Worm (Caenorhabditis elegans): Measurements from ENCODE around the gene pygo-1.
"Not testable (repeated sequence)": the region's sequence is repeated elsewhere in the genome, so short reads cannot be mapped to it uniquely, and the experiment has no call there.

pygo-1 gene

ce11 chrIV:5083832-5084231, 729 bp downstream of the pygo-1 start:
- no peak for TF ChIP-seq nhr-11 (tag; optimal IDR thresholded peaks at IDR 0.05)
- no peak for TF ChIP-seq aly-2 (tag; optimal IDR thresholded peaks at IDR 0.05)
- no peak for TF ChIP-seq gmeb-1 (tag; optimal IDR thresholded peaks at IDR 0.05)
- no peak for TF ChIP-seq mdl-1 (tag; optimal IDR thresholded peaks at IDR 0.05)
- TF ChIP-seq ZK546.5 (tag; optimal IDR thresholded peaks at IDR 0.05), result no peak
- TF ChIP-seq nhr-6 (tag; optimal IDR thresholded peaks at IDR 0.05), result no peak
- no peak for TF ChIP-seq ztf-1 (GFP tag; conservative IDR thresholded peaks at IDR 0.05)
- no peak for TF ChIP-seq lin-11 (tag; optimal IDR thresholded peaks at IDR 0.05)
- no peak for TF ChIP-seq nhr-23 (tag; optimal IDR thresholded peaks at IDR 0.05)
- TF ChIP-seq ama-1 (optimal IDR thresholded peaks at IDR 0.05), result no peak
- TF ChIP-seq snpc-4 (tag; optimal IDR thresholded peaks at IDR 0.05), result no peak

DNA sequence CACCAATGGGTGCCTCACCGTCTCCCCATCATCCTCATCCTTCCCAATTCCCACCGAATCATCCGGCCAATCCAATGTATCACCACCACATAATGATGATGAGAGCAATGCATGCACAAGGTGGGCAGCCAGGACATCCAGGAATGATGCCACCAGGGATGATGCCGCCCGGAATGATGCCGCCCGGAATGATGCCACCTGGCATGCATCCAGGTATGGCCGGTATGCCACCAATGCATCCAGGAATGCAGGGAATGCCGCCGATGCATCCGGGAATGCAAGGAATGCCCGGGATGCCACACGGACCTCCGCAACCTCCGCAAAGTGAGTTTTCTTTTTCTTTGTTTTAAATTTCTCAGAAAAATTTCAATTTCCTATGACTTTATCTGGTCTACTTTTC, 2.7 kb downstream of the pygo-1 start:
- TF ChIP-seq Y55F3AM.14 (GFP tag; optimal IDR thresholded peaks at IDR 0.05) (peak; percentile 9), nhr-25 (tag; optimal IDR thresholded peaks at IDR 0.05) (no peak)

- TF ChIP-seq sma-3 (GFP tag; optimal IDR thresholded peaks at IDR 0.05) (no peak), Y55F3AM.14 (GFP tag; optimal IDR thresholded peaks at IDR 0.05) (peak; percentile 16), F13H6.1 (tag; optimal IDR thresholded peaks at IDR 0.05) (peak; percentile 9), lin-13 (GFP tag; optimal IDR thresholded peaks at IDR 0.05) (no peak)
Measured at ce11 chrIV:5086243-5086960, 3.3 kb downstream of the pygo-1 start.

ce11 chrIV:5086961-5087326, 3.8 kb downstream of the pygo-1 start:
- TF ChIP-seq sma-9 (GFP tag; optimal IDR thresholded peaks at IDR 0.05) (peak; percentile 18), sma-9 (tag; optimal IDR thresholded peaks at IDR 0.05) (no peak), zag-1 (tag; optimal IDR thresholded peaks at IDR 0.05) (no peak), nhr-21 (tag; optimal IDR thresholded peaks at IDR 0.05) (no peak)

- TF ChIP-seq F13H6.1 (tag; optimal IDR thresholded peaks at IDR 0.05), result peak; percentile 28
- TF ChIP-seq ceh-82 (tag; optimal IDR thresholded peaks at IDR 0.05), result no peak
- TF ChIP-seq blmp-1 (tag; optimal IDR thresholded peaks at IDR 0.05; ENCODE audit: insufficient read depth), result peak; percentile 23
- TF ChIP-seq sma-9 (GFP tag; optimal IDR thresholded peaks at IDR 0.05), result peak; percentile 34
- no peak for TF ChIP-seq sma-9 (tag; optimal IDR thresholded peaks at IDR 0.05)
- peak; percentile 29 for TF ChIP-seq C34F6.9 (tag; optimal IDR thresholded peaks at IDR 0.05)
- TF ChIP-seq mdl-1 (tag; optimal IDR thresholded peaks at IDR 0.05), result peak in 1 of 2 experiments; percentile 58
- TF ChIP-seq lsy-2 (tag; optimal IDR thresholded peaks at IDR 0.05), result peak in 1 of 2 experiments; percentile 25
- TF ChIP-seq nhr-129 (tag; optimal IDR thresholded peaks at IDR 0.05), result peak; percentile 69
- no peak for TF ChIP-seq zag-1 (tag; optimal IDR thresholded peaks at IDR 0.05)
- peak; percentile 57 for TF ChIP-seq fos-1 (tag; optimal IDR thresholded peaks at IDR 0.05)
Measured at ce11 chrIV:5088814-5089322, 5.8 kb downstream of the pygo-1 start, which contains the start of gene ivd-1. Gene ivd-1, minus strand, starts transcription at chrIV:5088864.

DNA sequence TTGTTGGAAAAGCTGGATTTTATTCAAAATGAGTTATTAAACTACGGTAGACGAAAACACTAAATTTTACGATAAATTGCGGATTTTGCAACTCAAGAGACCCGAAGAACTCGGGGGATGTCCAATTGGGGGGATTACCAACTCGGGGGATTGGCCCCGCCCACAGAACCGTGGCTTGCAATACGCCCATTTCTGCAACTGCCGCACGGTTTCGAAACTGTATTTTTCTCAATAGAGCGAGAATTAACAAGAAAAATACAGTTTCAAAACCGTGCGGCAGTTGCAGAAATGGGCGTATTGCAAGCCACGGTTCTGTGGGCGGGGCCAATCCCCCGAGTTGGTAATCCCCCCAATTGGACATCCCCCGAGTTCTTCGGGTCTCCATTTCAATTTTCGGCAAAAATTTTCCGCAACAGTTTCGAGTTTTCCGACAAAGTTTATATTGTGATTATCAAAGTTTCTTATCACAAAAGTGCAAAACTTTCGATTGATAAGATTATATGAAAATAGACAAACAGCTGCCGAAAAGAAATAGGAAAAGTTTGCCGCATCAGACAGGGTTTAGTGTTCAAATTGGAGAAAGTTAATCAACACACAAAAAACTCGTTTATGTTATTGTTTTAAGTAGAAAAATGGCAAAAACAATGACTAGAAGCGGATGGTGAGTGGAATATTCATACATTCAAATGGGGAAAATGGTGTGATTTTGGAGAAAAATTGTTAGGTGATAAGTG, 6.9 kb downstream of the pygo-1 start:
- TF ChIP-seq sma-3 (GFP tag; optimal IDR thresholded peaks at IDR 0.05) (peak; percentile 28), crh-2 (tag; optimal IDR thresholded peaks at IDR 0.05) (peak; percentile 11), F13H6.1 (tag; optimal IDR thresholded peaks at IDR 0.05) (peak; percentile 23), skn-1 (tag; optimal IDR thresholded peaks at IDR 0.05) (peak; percentile 32), nhr-25 (tag; optimal IDR thresholded peaks at IDR 0.05) (peak; percentile 51), blmp-1 (tag; optimal IDR thresholded peaks at IDR 0.05; ENCODE audit: insufficient read depth) (peak; percentile 75), fos-1 (tag; optimal IDR thresholded peaks at IDR 0.05) (peak; percentile 58), C34F6.9 (tag; optimal IDR thresholded peaks at IDR 0.05) (peak; percentile 6), lsy-2 (tag; optimal IDR thresholded peaks at IDR 0.05) (peak in 1 of 2 experiments; percentile 82), sma-9 (GFP tag; optimal IDR thresholded peaks at IDR 0.05) (peak; percentile 59)
- TF ChIP-seq sma-9 (tag; optimal IDR thresholded peaks at IDR 0.05), result not testable (repeated sequence)
